Fruit fly (Drosophila melanogaster) whole organism, prepupa: ENCODE data around the gene LysD.
A peak's percentile ranks its signal among the peaks of the same experiment; 100 is the strongest.

Experiments used
- Blimp-1 ChIP-seq: fragments of 200-800 bp; sonication (Bioruptor generic); optimal IDR thresholded peaks from 3 replicates; lab custom pipeline; 2017; ENCODE audit warnings: missing biosample characterization, missing genetic modification characterization, mild to moderate bottlenecking, moderate library complexity, missing genetic modification reagents
- CG10631 ChIP-seq: fragments of 200-800 bp; sonication (Bioruptor generic); optimal IDR thresholded peaks from 2 replicates; lab custom pipeline; 2016; ENCODE audit warnings: missing biosample characterization, missing genetic modification characterization
- CG10669 ChIP-seq: fragments of 200-800 bp; sonication (Bioruptor generic); optimal IDR thresholded peaks from 3 replicates; lab custom pipeline; 2018; ENCODE audit warnings: missing biosample characterization, mild to moderate bottlenecking, missing genetic modification characterization, moderate library complexity
- CG11294 ChIP-seq: fragments of 200-800 bp; sonication (Bioruptor generic); IDR thresholded peaks from 2 replicates; pipeline ENCODE4 v1.3.6; 2022; ENCODE audit warnings: missing biosample characterization, missing genetic modification characterization
- CG11762 ChIP-seq: fragments of 200-800 bp; sonication (Bioruptor generic); optimal IDR thresholded peaks from 3 replicates; lab custom pipeline; 2016; ENCODE audit warnings: missing biosample characterization, missing genetic modification characterization; ENCODE audit not compliant: insufficient read depth
- CG11902 ChIP-seq: fragments of 200-800 bp; sonication (Bioruptor generic); optimal IDR thresholded peaks from 3 replicates; lab custom pipeline; 2016; ENCODE audit warnings: missing biosample characterization, missing genetic modification characterization
- CG15336 ChIP-seq: fragments of 200-800 bp; sonication (Bioruptor generic); IDR thresholded peaks from 2 replicates; pipeline ENCODE4 v1.3.6; 2022; ENCODE audit warnings: missing biosample characterization, missing genetic modification characterization
- CG1621 ChIP-seq: fragments of 200-800 bp; sonication (Bioruptor generic); optimal IDR thresholded peaks from 3 replicates; lab custom pipeline; 2018; ENCODE audit warnings: missing biosample characterization, mild to moderate bottlenecking, missing genetic modification characterization
- CG16779 ChIP-seq: fragments of 200-800 bp; sonication (Bioruptor generic); optimal IDR thresholded peaks from 3 replicates; lab custom pipeline; 2017; ENCODE audit warnings: missing biosample characterization, mild to moderate bottlenecking, missing genetic modification characterization
- CG3032 ChIP-seq: fragments of 200-800 bp; optimal IDR thresholded peaks from 2 replicates; lab custom pipeline; 2019; ENCODE audit warnings: missing biosample characterization, mild to moderate bottlenecking, missing genetic modification characterization, moderate library complexity
- CG32006 ChIP-seq: fragments of 200-800 bp; sonication (Bioruptor generic); optimal IDR thresholded peaks from 3 replicates; lab custom pipeline; 2017; ENCODE audit warnings: missing biosample characterization, mild to moderate bottlenecking, missing genetic modification characterization
- CG34406 ChIP-seq: fragments of 200-800 bp; sonication (Bioruptor generic); optimal IDR thresholded peaks from 3 replicates; lab custom pipeline; 2016; ENCODE audit warnings: missing biosample characterization, missing genetic modification characterization
- CG3919 ChIP-seq: fragments of 200-800 bp; sonication (Bioruptor generic); optimal IDR thresholded peaks from 3 replicates; lab custom pipeline; 2016; ENCODE audit warnings: missing biosample characterization, missing genetic modification characterization
- CG4318 ChIP-seq: fragments of 200-800 bp; sonication (Bioruptor generic); optimal IDR thresholded peaks from 3 replicates; lab custom pipeline; 2017; ENCODE audit warnings: missing biosample characterization, mild to moderate bottlenecking, missing genetic modification characterization
- CG6163 ChIP-seq: fragments of 200-800 bp; sonication (Bioruptor generic); IDR thresholded peaks from 3 replicates; pipeline ENCODE4 v1.3.6; 2022; ENCODE audit warnings: missing biosample characterization, missing genetic modification characterization
- CG6276 ChIP-seq: fragments of 200-800 bp; sonication (Bioruptor generic); optimal IDR thresholded peaks from 2 replicates; lab custom pipeline; 2017; ENCODE audit warnings: missing biosample characterization, mild to moderate bottlenecking, missing genetic modification characterization
- CG6792 ChIP-seq: fragments of 200-800 bp; sonication (Bioruptor generic); optimal IDR thresholded peaks from 3 replicates; lab custom pipeline; 2016; ENCODE audit warnings: missing biosample characterization, missing genetic modification characterization
- CG6808 ChIP-seq: fragments of 200-800 bp; sonication (Bioruptor generic); optimal IDR thresholded peaks from 3 replicates; lab custom pipeline; 2017; ENCODE audit warnings: missing biosample characterization, missing genetic modification characterization, mild to moderate bottlenecking, moderate library complexity, missing genetic modification reagents
- CG7368 ChIP-seq: fragments of 200-800 bp; sonication (Bioruptor generic); optimal IDR thresholded peaks from 3 replicates; lab custom pipeline; 2016; ENCODE audit warnings: missing biosample characterization, missing genetic modification characterization
- CG8119 ChIP-seq: fragments of 200-800 bp; sonication (Bioruptor generic); IDR thresholded peaks from 3 replicates; pipeline ENCODE4 v1.3.6; 2022; ENCODE audit warnings: missing biosample characterization, missing genetic modification characterization
- CG8632 ChIP-seq: fragments of 200-800 bp; sonication (Bioruptor generic); optimal IDR thresholded peaks from 3 replicates; lab custom pipeline; 2016; ENCODE audit warnings: missing biosample characterization, missing genetic modification characterization
- CG9139 ChIP-seq: fragments of 200-800 bp; sonication (Bioruptor generic); optimal IDR thresholded peaks from 3 replicates; lab custom pipeline; 2017; ENCODE audit warnings: missing biosample characterization, mild to moderate bottlenecking, missing genetic modification characterization
- Eip75B ChIP-seq: fragments of 200-800 bp; sonication (Bioruptor generic); optimal IDR thresholded peaks from 3 replicates; lab custom pipeline; 2016; ENCODE audit warnings: missing biosample characterization, missing genetic modification characterization
- Eip78C ChIP-seq: fragments of 200-800 bp; sonication (Bioruptor generic); peaks from one replicate; lab custom pipeline; 2016; ENCODE audit warnings: missing biosample characterization, missing genetic modification characterization
- Ets96B ChIP-seq: fragments of 200-800 bp; optimal IDR thresholded peaks from 2 replicates; lab custom pipeline; 2019; ENCODE audit warnings: missing biosample characterization, mild to moderate bottlenecking, missing genetic modification characterization, moderate library complexity
- Gug ChIP-seq: fragments of 200-800 bp; sonication (Bioruptor generic); IDR thresholded peaks from 2 replicates; pipeline ENCODE4 v1.3.6; 2022; ENCODE audit warnings: missing biosample characterization, missing genetic modification characterization
- Hr4 ChIP-seq: fragments of 200-800 bp; sonication (Bioruptor generic); optimal IDR thresholded peaks from 3 replicates; lab custom pipeline; 2016; ENCODE audit warnings: missing biosample characterization, missing genetic modification characterization
- Lpt ChIP-seq: fragments of 200-800 bp; sonication (Bioruptor generic); optimal IDR thresholded peaks from 3 replicates; lab custom pipeline; 2016; ENCODE audit warnings: missing biosample characterization, missing genetic modification characterization
- Met ChIP-seq: fragments of 200-800 bp; sonication (Bioruptor generic); optimal IDR thresholded peaks from 3 replicates; lab custom pipeline; 2016; ENCODE audit warnings: missing biosample characterization, missing genetic modification characterization
- OdsH ChIP-seq: fragments of 200-800 bp; sonication (Bioruptor generic); optimal IDR thresholded peaks from 3 replicates; lab custom pipeline; 2016; ENCODE audit warnings: missing biosample characterization, missing genetic modification characterization
- Smox ChIP-seq: fragments of 200-800 bp; sonication (Bioruptor generic); optimal IDR thresholded peaks from 3 replicates; lab custom pipeline; 2016; ENCODE audit warnings: missing biosample characterization, missing genetic modification characterization
- Sox14 ChIP-seq: fragments of 200-800 bp; sonication (Bioruptor generic); optimal IDR thresholded peaks from 3 replicates; lab custom pipeline; 2016; ENCODE audit warnings: missing biosample characterization, missing genetic modification characterization
- achi ChIP-seq: fragments of 200-800 bp; sonication (Bioruptor generic); optimal IDR thresholded peaks from 3 replicates; lab custom pipeline; 2016; ENCODE audit warnings: missing biosample characterization, missing genetic modification characterization
- cyc ChIP-seq: fragments of 200-800 bp; sonication (Bioruptor generic); optimal IDR thresholded peaks from 3 replicates; lab custom pipeline; 2016; ENCODE audit warnings: missing biosample characterization, missing genetic modification characterization
- dac ChIP-seq: fragments of 200-800 bp; sonication (Bioruptor generic); optimal IDR thresholded peaks from 2 replicates; lab custom pipeline; 2017; ENCODE audit warnings: missing biosample characterization, mild to moderate bottlenecking, missing genetic modification characterization
- dsx ChIP-seq: fragments of 200-800 bp; optimal IDR thresholded peaks from 3 replicates; lab custom pipeline; 2019; ENCODE audit warnings: missing biosample characterization, mild to moderate bottlenecking, missing genetic modification characterization, moderate library complexity; ENCODE audit not compliant: poor library complexity, severe bottlenecking
- eg ChIP-seq: fragments of 200-800 bp; sonication (Bioruptor generic); IDR thresholded peaks from 3 replicates; pipeline ENCODE4 v1.3.6; 2022; ENCODE audit warnings: missing biosample characterization, missing genetic modification characterization
- esn ChIP-seq: fragments of 200-800 bp; sonication (Bioruptor generic); optimal IDR thresholded peaks from 2 replicates; lab custom pipeline; 2016; ENCODE audit warnings: missing biosample characterization, mild to moderate bottlenecking, missing genetic modification characterization, moderate library complexity
- fd59A ChIP-seq: fragments of 200-800 bp; sonication (Bioruptor generic); optimal IDR thresholded peaks from 2 replicates; lab custom pipeline; 2017; ENCODE audit warnings: missing biosample characterization, mild to moderate bottlenecking, missing genetic modification characterization, missing genetic modification reagents
- fkh ChIP-seq: fragments of 200-800 bp; sonication (Bioruptor generic); optimal IDR thresholded peaks from 3 replicates; lab custom pipeline; 2017; ENCODE audit warnings: missing biosample characterization, mild to moderate bottlenecking, missing genetic modification characterization, moderate library complexity
- net ChIP-seq: fragments of 200-800 bp; sonication (Bioruptor generic); optimal IDR thresholded peaks from 3 replicates; lab custom pipeline; 2016; ENCODE audit warnings: missing biosample characterization, missing genetic modification characterization
- pdm3 ChIP-seq: fragments of 200-800 bp; sonication (Bioruptor generic); optimal IDR thresholded peaks from 3 replicates; lab custom pipeline; 2016; ENCODE audit warnings: missing biosample characterization, missing genetic modification characterization
- salr ChIP-seq, 2 experiments: fragments of 200-800 bp; sonication (Bioruptor generic); optimal IDR thresholded peaks; 3 replicates each; lab custom pipeline; 2016 to 2018; ENCODE audit warnings: missing biosample characterization in 2 of 2, missing genetic modification characterization in 2 of 2, mild to moderate bottlenecking in 1 of 2
- spab ChIP-seq: fragments of 200-800 bp; sonication (Bioruptor generic); optimal IDR thresholded peaks from 2 replicates; lab custom pipeline; 2017; ENCODE audit warnings: missing biosample characterization, mild to moderate bottlenecking, missing genetic modification characterization, missing genetic modification reagents
- ss ChIP-seq, 2 experiments: fragments of 200-800 bp; sonication (Bioruptor generic); optimal IDR thresholded peaks; 2 replicates in 1 of 2; 3 replicates in 1 of 2; lab custom pipeline; 2017 to 2018; ENCODE audit warnings: mild to moderate bottlenecking in 2 of 2, missing biosample characterization in 2 of 2, missing genetic modification characterization in 2 of 2, moderate library complexity in 1 of 2
- svp ChIP-seq: fragments of 200-800 bp; sonication (Bioruptor generic); peaks from one replicate; lab custom pipeline; 2016; ENCODE audit warnings: missing biosample characterization, missing genetic modification characterization
- topi ChIP-seq: fragments of 200-800 bp; sonication (Bioruptor generic); optimal IDR thresholded peaks from 3 replicates; lab custom pipeline; 2016; ENCODE audit warnings: missing biosample characterization, missing genetic modification characterization
- vri ChIP-seq: fragments of 200-800 bp; sonication (Bioruptor generic); optimal IDR thresholded peaks from 3 replicates; lab custom pipeline; 2016; ENCODE audit warnings: missing biosample characterization, mild to moderate bottlenecking, missing genetic modification characterization

Gene LysD

DNA sequence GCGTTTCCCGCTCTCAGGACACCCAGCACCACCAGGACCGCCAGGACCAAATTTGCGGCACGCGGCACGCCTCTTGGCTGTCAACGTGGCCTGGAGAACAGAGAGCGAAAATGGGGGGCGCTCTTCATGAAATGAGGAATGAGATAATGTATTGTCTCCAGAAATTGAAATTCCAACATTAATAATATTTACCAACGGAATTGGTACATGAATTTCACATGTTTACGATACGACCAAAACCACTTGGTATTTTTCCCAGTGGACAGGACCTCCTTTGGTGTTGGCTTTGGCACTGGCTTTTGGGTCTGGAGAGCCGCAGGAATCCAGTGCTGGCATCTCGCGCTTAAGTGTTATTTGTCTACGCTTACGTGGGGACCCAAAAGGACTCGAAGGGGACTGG is 27.5 kb downstream of the LysD start (continued):
- TF ChIP-seq CG1621 (tag; lab: Kevin White, UChicago), result no peak
- no peak for TF ChIP-seq CG11902
- TF ChIP-seq fd59A (GFP tag; lab: Kevin White, UChicago), result peak; percentile 16
- TF ChIP-seq Met (GFP tag; lab: Kevin White, UChicago), result peak; percentile 32
- TF ChIP-seq esn, result peak; percentile 25
- no peak for TF ChIP-seq Lpt (GFP tag; lab: Kevin White, UChicago)
- no peak for TF ChIP-seq spab (GFP tag; lab: Kevin White, UChicago)
- TF ChIP-seq Ets96B (tag; lab: Kevin White, UChicago), result peak; percentile 7
- TF ChIP-seq salr (GFP tag; optimal IDR thresholded peaks at IDR 0.05; lab: Kevin White, UChicago), result no peak
- no peak for TF ChIP-seq Eip78C

DNA sequence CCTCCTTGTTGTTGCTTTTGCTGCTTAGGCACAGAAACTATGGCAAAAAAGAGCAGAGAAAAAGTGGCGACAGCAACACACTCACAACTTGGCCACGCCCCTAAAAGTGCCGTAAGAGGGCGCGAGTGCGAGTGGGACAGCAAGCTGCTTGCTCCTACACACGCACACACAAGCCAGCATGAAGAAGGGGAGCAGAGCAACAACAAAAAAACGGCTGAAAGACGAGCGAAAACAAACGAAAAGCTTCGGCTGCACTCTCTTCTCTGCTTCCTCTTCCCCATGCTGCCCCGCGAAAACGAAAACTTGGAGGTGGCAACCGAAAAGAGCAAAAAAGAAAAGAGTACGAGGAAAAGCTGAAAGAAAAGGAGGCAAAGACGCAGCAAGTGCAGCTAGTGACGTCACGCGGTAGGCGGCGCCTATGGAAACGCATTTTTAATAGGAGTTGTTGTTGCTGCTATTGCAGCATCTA is 32.8 kb downstream of the LysD start:
- TF ChIP-seq CG8119 (GFP tag; lab: Robert Waterston, UW), result peak; percentile 78
- peak; percentile 27 for TF ChIP-seq CG34406 (GFP tag; lab: Kevin White, UChicago)
- TF ChIP-seq CG3032 (tag; lab: Kevin White, UChicago), result peak; percentile 69
- no peak for TF ChIP-seq Met (GFP tag; lab: Kevin White, UChicago)
- peak; percentile 79 for TF ChIP-seq Lpt (GFP tag; lab: Kevin White, UChicago)
- TF ChIP-seq CG6792, result peak; percentile 26
- TF ChIP-seq CG15336, result peak; percentile 41; the same call in 1 of the 2 replicates
- peak; percentile 10 for TF ChIP-seq esn
- TF ChIP-seq CG7368 (GFP tag; lab: Kevin White, UChicago), result no peak
- TF ChIP-seq Eip75B (GFP tag; lab: Kevin White, UChicago), result peak; percentile 42
- TF ChIP-seq CG9139 (GFP tag; lab: Kevin White, UChicago), result no peak
- peak; percentile 64 for TF ChIP-seq net (GFP tag; lab: Kevin White, UChicago)
- TF ChIP-seq ss (GFP tag; optimal IDR thresholded peaks at IDR 0.05; lab: Kevin White, UChicago), result peak; percentile 82 to 84
- peak; percentile 65 for TF ChIP-seq CG1621 (tag; lab: Kevin White, UChicago)
- peak; percentile 20 for TF ChIP-seq achi (GFP tag; lab: Kevin White, UChicago)
- peak; percentile 43 for TF ChIP-seq CG6276 (GFP tag; lab: Kevin White, UChicago)
- TF ChIP-seq OdsH, result peak; percentile 7
- TF ChIP-seq Ets96B (tag; lab: Kevin White, UChicago), result peak; percentile 71
- peak; percentile 75 for TF ChIP-seq eg
- TF ChIP-seq CG4318, result no peak
- peak; percentile 80 for TF ChIP-seq CG6808 (GFP tag; lab: Kevin White, UChicago)
- 0 out of 2 replicates have a peak, but pooled peaks have one; percentile 33 for TF ChIP-seq CG11294
- TF ChIP-seq cyc (GFP tag; lab: Kevin White, UChicago), result no peak
- peak; percentile 57 for TF ChIP-seq Gug
- TF ChIP-seq Hr4 (GFP tag; lab: Kevin White, UChicago), result peak; percentile 19
- peak; percentile 69 for TF ChIP-seq fd59A (GFP tag; lab: Kevin White, UChicago)
- peak; percentile 7 for TF ChIP-seq fkh
- TF ChIP-seq CG10631 (GFP tag; lab: Kevin White, UChicago), result no peak
- peak; percentile 57 for TF ChIP-seq CG3919 (GFP tag; lab: Kevin White, UChicago)
- no peak for TF ChIP-seq Blimp-1 (GFP tag; lab: Kevin White, UChicago)
- TF ChIP-seq svp (GFP tag; lab: Kevin White, UChicago), result no peak
- TF ChIP-seq CG10669 (GFP tag; lab: Kevin White, UChicago), result peak; percentile 61
- peak; percentile 68 for TF ChIP-seq Eip78C
- no peak for TF ChIP-seq Smox
- peak; percentile 60 for TF ChIP-seq Sox14 (GFP tag; lab: Kevin White, UChicago)
- TF ChIP-seq pdm3 (GFP tag; lab: Kevin White, UChicago), result peak; percentile 11
- TF ChIP-seq spab (GFP tag; lab: Kevin White, UChicago), result peak; percentile 59
- TF ChIP-seq CG11902, result no peak
- peak; percentile 72 for TF ChIP-seq dsx (GFP tag; lab: Kevin White, UChicago)
- TF ChIP-seq CG11762, result peak; percentile 5
- TF ChIP-seq topi (GFP tag; lab: Kevin White, UChicago), result no peak
- TF ChIP-seq CG32006 (GFP tag; lab: Kevin White, UChicago), result peak; percentile 76
- TF ChIP-seq dac, result peak; percentile 75
- TF ChIP-seq vri (GFP tag; lab: Kevin White, UChicago), result peak; percentile 8
- peak; percentile 27 for TF ChIP-seq CG16779
- peak; percentile 86 for TF ChIP-seq CG6163 (GFP tag; lab: Robert Waterston, UW)
- peak; percentile 19 for TF ChIP-seq CG8632 (GFP tag; lab: Kevin White, UChicago)
